Fruit fly (Drosophila melanogaster): ENCODE measurements around the gene CG12420.

- TF ChIP-seq psq (optimal IDR thresholded peaks at IDR 0.05) (no peak), EcR (GFP tag; optimal IDR thresholded peaks at IDR 0.05) (no peak), Dll (optimal IDR thresholded peaks at IDR 0.05) (no peak)
Measured at dm6 chr3R:10213430-10213829, 9.1 kb upstream of the CG12420 start.

All from whole organism.